Worm (Caenorhabditis elegans): ENCODE results near the gene cox-15.

cox-15 gene

DNA sequence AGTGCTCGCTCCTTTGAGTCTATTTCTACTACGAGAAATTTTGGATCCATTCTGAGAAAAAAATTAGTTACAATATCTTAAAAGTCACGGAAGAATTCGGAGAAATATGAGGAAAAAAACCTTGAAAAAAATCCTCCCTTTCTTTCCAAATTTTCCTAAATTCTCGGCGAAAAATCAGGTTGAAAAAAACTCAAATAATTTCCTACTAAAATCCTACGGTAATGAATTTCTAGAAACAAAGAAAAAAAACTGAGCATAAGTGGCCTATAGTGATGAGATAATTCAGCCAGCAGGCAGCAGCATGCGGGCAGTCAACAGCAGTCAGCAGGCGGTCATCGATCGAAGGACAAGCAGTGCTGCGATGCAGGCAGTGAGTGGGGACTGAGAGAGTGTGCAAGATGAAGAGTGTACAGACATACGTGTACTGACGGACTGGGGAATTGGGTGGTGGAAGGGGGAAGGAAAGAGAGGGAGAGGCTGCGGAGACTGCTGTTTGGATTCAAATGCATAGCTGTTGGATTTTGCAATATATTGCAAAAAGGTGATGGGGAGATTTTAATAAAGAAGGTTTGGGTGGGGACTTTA is 49.9 kb downstream of the cox-15 start, which contains the start of gene lir-3 (continued):
- no peak for TF ChIP-seq unc-39 (tag; optimal IDR thresholded peaks at IDR 0.05)
- peak; percentile 8 for TF ChIP-seq F37D6.2 (tag; optimal IDR thresholded peaks at IDR 0.05)
- TF ChIP-seq tra-1 (GFP tag; IDR thresholded peaks at IDR 0.05), result no peak
- TF ChIP-seq D1046.2 (GFP tag; IDR thresholded peaks at IDR 0.05), result no peak
- TF ChIP-seq nhr-237 (tag; optimal IDR thresholded peaks at IDR 0.05), result no peak
- peak; percentile 22 for TF ChIP-seq rbr-2 (tag; optimal IDR thresholded peaks at IDR 0.05)
- no peak for TF ChIP-seq F26F4.8 (GFP tag; conservative IDR thresholded peaks at IDR 0.05)
- no peak for TF ChIP-seq hif-1 (tag; optimal IDR thresholded peaks at IDR 0.05)
- TF ChIP-seq snpc-1.2 (GFP tag; IDR thresholded peaks at IDR 0.05), result no peak
- TF ChIP-seq lin-13 (GFP tag; optimal IDR thresholded peaks at IDR 0.05), result no peak
- no peak for TF ChIP-seq ceh-82 (tag; optimal IDR thresholded peaks at IDR 0.05)
- no peak for TF ChIP-seq duxl-1 (tag; optimal IDR thresholded peaks at IDR 0.05; ENCODE audit: poor library complexity)
- TF ChIP-seq F10B5.3 (tag; optimal IDR thresholded peaks at IDR 0.05), result no peak
- TF ChIP-seq fos-1 (tag; optimal IDR thresholded peaks at IDR 0.05), result no peak
- no peak for TF ChIP-seq vab-7 (GFP tag; IDR thresholded peaks at IDR 0.05)
- TF ChIP-seq T20F7.1 (GFP tag; optimal IDR thresholded peaks at IDR 0.05), result no peak
- TF ChIP-seq nhr-28 (tag; optimal IDR thresholded peaks at IDR 0.05), result no peak
- TF ChIP-seq arid-1 (GFP tag; conservative IDR thresholded peaks at IDR 0.05), result no peak
- TF ChIP-seq nhr-11 (tag; optimal IDR thresholded peaks at IDR 0.05), result no peak
- TF ChIP-seq zfp-3 (GFP tag; conservative IDR thresholded peaks at IDR 0.05), result no peak
- no peak for TF ChIP-seq nhr-76 (tag; optimal IDR thresholded peaks at IDR 0.05)
- TF ChIP-seq dmd-6 (GFP tag; IDR thresholded peaks at IDR 0.05), result no peak
- TF ChIP-seq mes-2 (tag; optimal IDR thresholded peaks at IDR 0.05; ENCODE audit: poor library complexity, severe bottlenecking), result peak; percentile 44
- no peak for TF ChIP-seq nhr-111 (GFP tag; optimal IDR thresholded peaks at IDR 0.05)
- no peak for TF ChIP-seq R02D3.7 (tag; optimal IDR thresholded peaks at IDR 0.05)
- TF ChIP-seq madf-5 (GFP tag; IDR thresholded peaks at IDR 0.05), result no peak
- no peak for TF ChIP-seq Y105C5A.15 (GFP tag; IDR thresholded peaks at IDR 0.05)
- TF ChIP-seq lin-39 (tag; optimal IDR thresholded peaks at IDR 0.05), result no peak

All from whole organism, L4 larva.